Fruit fly (Drosophila melanogaster): ENCODE data around the gene fd3F.
A peak's percentile ranks its signal among the peaks of the same experiment; 100 is the strongest.

dm6 chrX:3838648-3839047 is 36.5 kb downstream of the fd3F start:
- no peak for TF ChIP-seq usp (GFP tag; optimal IDR thresholded peaks at IDR 0.05)
- TF ChIP-seq Abd-B (GFP tag; optimal IDR thresholded peaks at IDR 0.05) = no peak
- TF ChIP-seq pan (optimal IDR thresholded peaks at IDR 0.05) = no peak
- no peak for TF ChIP-seq psq (GFP tag; optimal IDR thresholded peaks at IDR 0.05)
- no peak for TF ChIP-seq GATAd (GFP tag; optimal IDR thresholded peaks at IDR 0.05)
- TF ChIP-seq sv (GFP tag; optimal IDR thresholded peaks at IDR 0.05) = peak; percentile 79
- TF ChIP-seq tai (GFP tag; optimal IDR thresholded peaks at IDR 0.05) = no peak

All from whole organism, wandering third instar larva.